Worm (Caenorhabditis elegans): Measurements from ENCODE around the gene fbxb-47.

DNA sequence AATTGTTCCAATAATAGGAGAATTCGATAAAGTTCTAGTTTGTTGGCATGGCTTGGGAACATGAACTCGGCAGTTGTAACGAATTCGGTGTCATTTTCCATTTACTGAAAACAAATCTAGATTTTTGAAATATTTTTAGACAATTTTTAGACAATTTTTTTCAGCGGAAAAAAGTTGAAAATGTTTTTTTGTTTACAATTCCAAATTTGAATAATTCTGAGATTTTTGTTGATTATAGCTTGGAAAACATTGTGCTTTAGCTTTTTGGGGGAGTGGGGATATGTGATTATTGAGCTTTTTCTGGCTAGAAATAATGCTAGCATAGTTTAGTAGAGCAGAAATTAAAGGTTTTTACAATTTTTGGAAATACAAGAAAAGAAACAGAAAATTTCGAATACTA, 34.4 kb downstream of the fbxb-47 start, which contains the start of gene srw-97:
- no peak for TF ChIP-seq zfh-2 (GFP tag; conservative IDR thresholded peaks at IDR 0.05)
- no peak for TF ChIP-seq hsf-1 (GFP tag; IDR thresholded peaks at IDR 0.05)
- TF ChIP-seq ceh-100 (GFP tag; IDR thresholded peaks at IDR 0.05), result no peak
- no peak for TF ChIP-seq C17E4.6 (GFP tag; IDR thresholded peaks at IDR 0.05)
- no peak for TF ChIP-seq F57C9.4 (tag; optimal IDR thresholded peaks at IDR 0.05)
- TF ChIP-seq T07F8.4 (tag; optimal IDR thresholded peaks at IDR 0.05), result no peak
- TF ChIP-seq lin-40 (tag; optimal IDR thresholded peaks at IDR 0.05), result no peak
- TF ChIP-seq ceh-58 (GFP tag; IDR thresholded peaks at IDR 0.05), result no peak
- no peak for TF ChIP-seq unc-62 (GFP tag; optimal IDR thresholded peaks at IDR 0.05)
- no peak for TF ChIP-seq pha-4 (tag; optimal IDR thresholded peaks at IDR 0.05)
- no peak for TF ChIP-seq bed-1 (GFP tag; IDR thresholded peaks at IDR 0.05)
- TF ChIP-seq snpc-4 (GFP tag; optimal IDR thresholded peaks at IDR 0.05), result no peak
- no peak for TF ChIP-seq snpc-4 (tag; optimal IDR thresholded peaks at IDR 0.05)
